Worm (Caenorhabditis elegans) whole organism, L3 larva: ENCODE measurements around the gene ipmk-1.

Source experiments
- ama-1 ChIP-seq: fragments of 150-350 bp; optimal IDR thresholded peaks from 2 replicates; lab custom pipeline; 2018
- ceh-28 ChIP-seq: fragments of 150-350 bp; optimal IDR thresholded peaks from 2 replicates; lab custom pipeline; 2014; ENCODE audit warnings: missing biosample characterization, missing genetic modification reagents, missing genetic modification characterization
- egl-27 ChIP-seq: sonication (generic microtip); optimal IDR thresholded peaks from 4 replicates; lab custom pipeline; 2017; ENCODE audit warnings: missing biosample characterization, missing genetic modification reagents, missing genetic modification characterization
- fkh-10 ChIP-seq: sonication (generic microtip); optimal IDR thresholded peaks from 2 replicates; lab custom pipeline; 2017; ENCODE audit warnings: missing biosample characterization, missing genetic modification reagents, missing genetic modification characterization
- lin-15B ChIP-seq: fragments of 150-350 bp; optimal IDR thresholded peaks from 2 replicates; lab custom pipeline; 2014; ENCODE audit warnings: missing biosample characterization, missing genetic modification characterization
- lin-39 ChIP-seq: fragments of 150-350 bp; optimal IDR thresholded peaks from 2 replicates; lab custom pipeline; 2018; ENCODE audit warnings: missing biosample characterization, missing genetic modification reagents, missing genetic modification characterization
- lsy-12 ChIP-seq: sonication (generic microtip); optimal IDR thresholded peaks from 2 replicates; lab custom pipeline; 2016; ENCODE audit warnings: mild to moderate bottlenecking, missing genetic modification characterization, missing compliant biosample characterization
- mdl-1 ChIP-seq: fragments of 150-350 bp; optimal IDR thresholded peaks from 2 replicates; lab custom pipeline; 2014; ENCODE audit warnings: missing biosample characterization, missing genetic modification characterization
- nhr-77 ChIP-seq: fragments of 150-350 bp; optimal IDR thresholded peaks from 2 replicates; lab custom pipeline; 2014; ENCODE audit warnings: missing biosample characterization, missing genetic modification characterization
- pha-4 ChIP-seq: fragments of 150-350 bp; optimal IDR thresholded peaks from 2 replicates; lab custom pipeline; 2014; ENCODE audit warnings: missing biosample characterization, missing genetic modification reagents, missing genetic modification characterization
- pqm-1 ChIP-seq: fragments of 150-350 bp; optimal IDR thresholded peaks from 2 replicates; lab custom pipeline; 2017; ENCODE audit warnings: missing biosample characterization, missing genetic modification characterization, inconsistent platforms
- unc-62 ChIP-seq: fragments of 150-350 bp; sonication (generic microtip); optimal IDR thresholded peaks from 4 replicates; lab custom pipeline; 2014; ENCODE audit warnings: missing biosample characterization, missing genetic modification reagents, missing genetic modification characterization

- TF ChIP-seq lsy-12 (tag; lab: Kevin White, UChicago) (no peak), unc-62 (no peak), nhr-77 (no peak), lin-39 (tag; lab: Kevin White, UChicago) (no peak), egl-27 (no peak), fkh-10 (GFP tag; lab: Kevin White, UChicago) (no peak), pqm-1 (tag; lab: Kevin White, UChicago) (no peak), mdl-1 (tag; lab: Kevin White, UChicago) (no peak), lin-15B (no peak), ceh-28 (tag; lab: Kevin White, UChicago) (no peak), pha-4 (no peak), ama-1 (lab: Kevin White, UChicago) (no peak)
Measured at ce11 chrIV:12547824-12548223, at the start of gene ipmk-1.
